Worm (Caenorhabditis elegans) whole organism, L4 larva: ENCODE data around the gene fbxb-38.

Experiments
- F26F4.8 ChIP-seq: fragments of 200-800 bp; sonication (Bioruptor generic); conservative IDR thresholded peaks from 2 replicates; pipeline ENCODE4 v1.3.6; 2022; ENCODE audit warnings: missing genetic modification characterization, missing compliant biosample characterization
- egl-43 ChIP-seq: fragments of 200-800 bp; sonication (Bioruptor generic); IDR thresholded peaks from 2 replicates; pipeline ENCODE4 v1.3.6; 2022; ENCODE audit warnings: missing genetic modification reagents, missing genetic modification characterization, missing compliant biosample characterization
- mep-1 ChIP-seq: fragments of 150-350 bp; sonication (generic microtip); optimal IDR thresholded peaks from 3 replicates; lab custom pipeline; 2014; ENCODE audit warnings: missing biosample characterization, missing genetic modification characterization
- nhr-11 ChIP-seq: fragments of 150-350 bp; optimal IDR thresholded peaks from 2 replicates; lab custom pipeline; 2014; ENCODE audit warnings: missing biosample characterization, missing genetic modification characterization
- nhr-25 ChIP-seq: sonication (generic microtip); optimal IDR thresholded peaks from 2 replicates; lab custom pipeline; 2017; ENCODE audit warnings: missing genetic modification characterization, mild to moderate bottlenecking, missing compliant biosample characterization, antibody characterized with exemption, moderate library complexity, borderline replicate concordance; ENCODE audit not compliant: insufficient read depth
- ztf-11 ChIP-seq: fragments of 150-350 bp; optimal IDR thresholded peaks from 2 replicates; lab custom pipeline; 2014; ENCODE audit warnings: missing biosample characterization, missing genetic modification characterization

- TF ChIP-seq egl-43 (no peak), nhr-11 (tag; lab: Kevin White, UChicago) (no peak), F26F4.8 (GFP tag; lab: Robert Waterston, UW) (no peak), mep-1 (no peak), nhr-25 (tag; lab: Kevin White, UChicago) (no peak), ztf-11 (no peak)
These were observed 46.5 kb downstream of the fbxb-38 start, which contains the start of gene math-37 for ce11 chrII:2122091-2122490.
